Fruit fly (Drosophila melanogaster): ENCODE results near the gene dbo.

DNA sequence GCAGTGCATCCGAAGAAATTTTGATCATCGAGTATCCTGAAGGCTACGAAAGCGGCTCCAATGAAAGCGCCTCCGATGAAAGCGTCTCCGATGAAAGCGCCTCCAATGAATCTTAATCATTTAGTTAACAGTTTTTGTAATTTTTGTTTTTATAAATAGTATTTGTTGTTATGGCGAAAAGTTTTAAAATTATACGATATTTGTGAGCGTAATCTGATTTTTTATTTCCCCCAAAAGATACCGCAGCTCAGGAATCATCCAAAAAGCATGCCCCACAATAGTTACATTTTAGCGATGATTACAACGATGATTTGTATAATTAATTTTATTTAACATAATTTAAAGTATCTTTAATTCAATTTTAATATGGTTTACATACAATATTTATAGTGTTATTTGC, 16.9 kb upstream of the dbo start:
- no peak for TF ChIP-seq CG9948 (tag; optimal IDR thresholded peaks at IDR 0.05)
- TF ChIP-seq Pif1A (GFP tag; optimal IDR thresholded peaks at IDR 0.05): no peak
- TF ChIP-seq CG32121 (GFP tag; IDR thresholded peaks at IDR 0.05): no peak
- no peak for TF ChIP-seq CG4496 (GFP tag; IDR thresholded peaks at IDR 0.05)
- no peak for TF ChIP-seq rn (GFP tag; IDR thresholded peaks at IDR 0.05)
- TF ChIP-seq CG13204 (GFP tag; optimal IDR thresholded peaks at IDR 0.05): no peak
- TF ChIP-seq CG34367 (tag; optimal IDR thresholded peaks at IDR 0.05): no peak
- TF ChIP-seq Pif1B (GFP tag; optimal IDR thresholded peaks at IDR 0.05): no peak
- no peak for TF ChIP-seq gl (tag; optimal IDR thresholded peaks at IDR 0.05)
- TF ChIP-seq CG15710 (tag; optimal IDR thresholded peaks at IDR 0.05): no peak
- TF ChIP-seq Ets98B (GFP tag; IDR thresholded peaks at IDR 0.05): no peak
- TF ChIP-seq CG8301 (tag; optimal IDR thresholded peaks at IDR 0.05): no peak
